Worm (Caenorhabditis elegans): Measurements from ENCODE around the gene cct-2.

Gene cct-2

ce11 chrII:8927253-8927791, at the start of gene cct-2:
Gene cct-2 (plus strand): TSS chrII:8927741.
- no peak for TF ChIP-seq unc-62 (GFP tag; optimal IDR thresholded peaks at IDR 0.05)

- no peak for TF ChIP-seq unc-62 (GFP tag; optimal IDR thresholded peaks at IDR 0.05)
Observed at ce11 chrII:8878528-8878927, 49.0 kb upstream of the cct-2 start.

- TF ChIP-seq unc-62 (GFP tag; optimal IDR thresholded peaks at IDR 0.05) = no peak
Observed at ce11 chrII:8883559-8883958, 44.0 kb upstream of the cct-2 start, which contains the start of gene rha-1. Gene rha-1 (minus strand): TSS chrII:8883659.

ce11 chrII:8884262-8884949, 43.1 kb upstream of the cct-2 start, which contains the start of the genes T07D4.5 and ddx-19:
Gene T07D4.5 (minus strand): TSS chrII:8884332.
Gene ddx-19 (plus strand): TSS chrII:8884899.
- TF ChIP-seq unc-62 (GFP tag; optimal IDR thresholded peaks at IDR 0.05) = no peak

- TF ChIP-seq unc-62 (GFP tag; optimal IDR thresholded peaks at IDR 0.05) = no peak
Observed at ce11 chrII:8889589-8889988, 38.0 kb upstream of the cct-2 start.

- no peak for TF ChIP-seq unc-62 (GFP tag; optimal IDR thresholded peaks at IDR 0.05)
Observed at ce11 chrII:8890017-8890416, 37.5 kb upstream of the cct-2 start.

ce11 chrII:8890530-8890929, 37.0 kb upstream of the cct-2 start:
- no peak for TF ChIP-seq unc-62 (GFP tag; optimal IDR thresholded peaks at IDR 0.05)

ce11 chrII:8891042-8891441, 36.5 kb upstream of the cct-2 start:
- no peak for TF ChIP-seq unc-62 (GFP tag; optimal IDR thresholded peaks at IDR 0.05)

ce11 chrII:8891606-8892005, 35.9 kb upstream of the cct-2 start:
- no peak for TF ChIP-seq unc-62 (GFP tag; optimal IDR thresholded peaks at IDR 0.05)

- TF ChIP-seq unc-62 (GFP tag; optimal IDR thresholded peaks at IDR 0.05) = no peak
Observed at ce11 chrII:8895398-8895797, 32.1 kb upstream of the cct-2 start.

- TF ChIP-seq unc-62 (GFP tag; optimal IDR thresholded peaks at IDR 0.05) = no peak
Observed at ce11 chrII:8895895-8896294, 31.6 kb upstream of the cct-2 start.

- no peak for TF ChIP-seq unc-62 (GFP tag; optimal IDR thresholded peaks at IDR 0.05)
Observed at ce11 chrII:8896541-8896940, 31.0 kb upstream of the cct-2 start, which contains the start of gene lat-1. Gene lat-1 (plus strand): TSS chrII:8896841.

- no peak for TF ChIP-seq unc-62 (GFP tag; optimal IDR thresholded peaks at IDR 0.05)
Observed at ce11 chrII:8897244-8897643, 30.3 kb upstream of the cct-2 start.

- no peak for TF ChIP-seq unc-62 (GFP tag; optimal IDR thresholded peaks at IDR 0.05)
Observed at ce11 chrII:8898582-8899356, 28.8 kb upstream of the cct-2 start.

ce11 chrII:8899357-8899748, 28.2 kb upstream of the cct-2 start:
- TF ChIP-seq unc-62 (GFP tag; optimal IDR thresholded peaks at IDR 0.05) = no peak

ce11 chrII:8903871-8904270, 23.7 kb upstream of the cct-2 start:
- TF ChIP-seq unc-62 (GFP tag; optimal IDR thresholded peaks at IDR 0.05) = no peak

ce11 chrII:8911929-8912328, 15.6 kb upstream of the cct-2 start, which contains the start of gene B0457.4:
Gene B0457.4 (minus strand): TSS chrII:8912029.
- TF ChIP-seq unc-62 (GFP tag; optimal IDR thresholded peaks at IDR 0.05) = no peak
